Worm (Caenorhabditis elegans) whole organism, L1 larva: ENCODE results near the gene T24C4.3.

ENCODE experiments used
- C04F5.9 ChIP-seq: sonication (generic microtip); optimal IDR thresholded peaks from 2 replicates; lab custom pipeline; 2016; ENCODE audit warnings: missing genetic modification characterization, missing compliant biosample characterization
- aha-1 ChIP-seq: fragments of 150-350 bp; optimal IDR thresholded peaks from 2 replicates; lab custom pipeline; 2014; ENCODE audit warnings: missing biosample characterization, missing genetic modification characterization
- alr-1 ChIP-seq: fragments of 200-800 bp; sonication (Bioruptor generic); optimal IDR thresholded peaks from 2 replicates; lab custom pipeline; 2018; ENCODE audit warnings: borderline replicate concordance, mild to moderate bottlenecking, missing genetic modification characterization, missing compliant biosample characterization
- blmp-1 ChIP-seq: fragments of 150-350 bp; optimal IDR thresholded peaks from 2 replicates; lab custom pipeline; 2014; ENCODE audit warnings: missing biosample characterization, missing genetic modification characterization
- ceh-88 ChIP-seq: fragments of 200-800 bp; sonication (Bioruptor generic); IDR thresholded peaks from 2 replicates; pipeline ENCODE4 v1.3.6; 2022; ENCODE audit warnings: missing genetic modification characterization, missing compliant biosample characterization
- ces-1 ChIP-seq: fragments of 150-350 bp; optimal IDR thresholded peaks from 2 replicates; lab custom pipeline; 2014; ENCODE audit warnings: missing biosample characterization, missing genetic modification reagents, missing genetic modification characterization
- dpl-1 ChIP-seq, 3 experiments: fragments of 150-350 bp in 2 of 3; sonication (generic microtip) in 1 of 3; optimal IDR thresholded peaks; 2 replicates each; lab custom pipeline; 2014 to 2017; ENCODE audit warnings: missing biosample characterization in 3 of 3, missing genetic modification characterization in 3 of 3, missing genetic modification reagents in 3 of 3
- dsc-1 ChIP-seq: sonication (generic microtip); optimal IDR thresholded peaks from 2 replicates; lab custom pipeline; 2016; ENCODE audit warnings: mild to moderate bottlenecking, missing genetic modification characterization, missing compliant biosample characterization
- efl-1 ChIP-seq, 4 experiments: fragments of 150-350 bp; optimal IDR thresholded peaks in 3 of 4; peaks in 1 of 4; 1 replicate in 1 of 4; 2 replicates in 3 of 4; lab custom pipeline; 2014; ENCODE audit warnings: missing biosample characterization in 2 of 4, missing genetic modification characterization in 2 of 4, missing genetic modification reagents in 2 of 4
- egl-27 ChIP-seq, 2 experiments: fragments of 150-350 bp in 1 of 2; sonication (generic microtip); optimal IDR thresholded peaks; 3 replicates each; lab custom pipeline; 2017 to 2018; ENCODE audit warnings: missing biosample characterization in 2 of 2, missing genetic modification characterization in 2 of 2, missing genetic modification reagents in 2 of 2
- fkh-4 ChIP-seq: sonication (generic microtip); optimal IDR thresholded peaks from 2 replicates; lab custom pipeline; 2016; ENCODE audit warnings: missing compliant biosample characterization, missing genetic modification characterization, borderline replicate concordance
- fos-1 ChIP-seq: fragments of 150-350 bp; optimal IDR thresholded peaks from 2 replicates; lab custom pipeline; 2014; ENCODE audit warnings: missing biosample characterization, missing genetic modification characterization
- grh-1 ChIP-seq: fragments of 200-800 bp; sonication (Bioruptor generic); IDR thresholded peaks from 2 replicates; pipeline ENCODE4 v1.3.6; 2022; ENCODE audit warnings: missing genetic modification reagents, missing genetic modification characterization, missing compliant biosample characterization
- hlh-17 ChIP-seq: fragments of 200-800 bp; sonication (Bioruptor generic); optimal IDR thresholded peaks from 2 replicates; lab custom pipeline; 2018; ENCODE audit warnings: missing genetic modification characterization, mild to moderate bottlenecking, missing compliant biosample characterization, moderate library complexity, borderline replicate concordance
- lin-13 ChIP-seq: fragments of 150-350 bp; optimal IDR thresholded peaks from 2 replicates; lab custom pipeline; 2014; ENCODE audit warnings: missing biosample characterization, missing genetic modification reagents, missing genetic modification characterization
- lin-14 ChIP-seq: fragments of 200-800 bp; sonication (Bioruptor generic); optimal IDR thresholded peaks from 2 replicates; lab custom pipeline; 2018; ENCODE audit warnings: mild to moderate bottlenecking, missing genetic modification characterization, moderate library complexity, missing compliant biosample characterization
- lin-15B ChIP-seq: fragments of 150-350 bp; sonication (generic microtip); optimal IDR thresholded peaks from 3 replicates; lab custom pipeline; 2014; ENCODE audit warnings: missing biosample characterization, missing genetic modification characterization
- lin-35 ChIP-seq, 2 experiments: fragments of 150-350 bp; optimal IDR thresholded peaks; 2 replicates each; lab custom pipeline; 2014; ENCODE audit warnings: missing biosample characterization in 2 of 2, missing genetic modification characterization in 2 of 2, missing genetic modification reagents in 2 of 2
- lin-39 ChIP-seq: fragments of 150-350 bp; optimal IDR thresholded peaks from 2 replicates; lab custom pipeline; 2014; ENCODE audit warnings: missing biosample characterization, missing genetic modification reagents, missing genetic modification characterization
- lir-3 ChIP-seq: sonication (generic microtip); optimal IDR thresholded peaks from 2 replicates; lab custom pipeline; 2016; ENCODE audit warnings: mild to moderate bottlenecking, missing genetic modification characterization, moderate library complexity, missing compliant biosample characterization; ENCODE audit not compliant: poor library complexity
- mef-2 ChIP-seq: fragments of 150-350 bp; optimal IDR thresholded peaks from 2 replicates; lab custom pipeline; 2014; ENCODE audit warnings: missing biosample characterization, missing genetic modification characterization
- nhr-19 ChIP-seq: fragments of 200-800 bp; sonication (Bioruptor generic); conservative IDR thresholded peaks from 2 replicates; pipeline ENCODE4 v1.3.6; 2022; ENCODE audit warnings: missing genetic modification characterization, missing compliant biosample characterization
- nhr-28 ChIP-seq: fragments of 150-350 bp; optimal IDR thresholded peaks from 2 replicates; lab custom pipeline; 2014; ENCODE audit warnings: missing biosample characterization, missing genetic modification characterization
- nhr-47 ChIP-seq: sonication (generic microtip); optimal IDR thresholded peaks from 2 replicates; lab custom pipeline; 2016; ENCODE audit warnings: mild to moderate bottlenecking, missing genetic modification characterization, moderate library complexity, missing compliant biosample characterization
- nhr-71 ChIP-seq: sonication (generic microtip); optimal IDR thresholded peaks from 2 replicates; lab custom pipeline; 2016; ENCODE audit warnings: mild to moderate bottlenecking, missing genetic modification characterization, moderate library complexity, missing compliant biosample characterization
- nhr-84 ChIP-seq: sonication (generic microtip); optimal IDR thresholded peaks from 2 replicates; lab custom pipeline; 2017; ENCODE audit warnings: missing biosample characterization, missing genetic modification characterization
- skn-1 ChIP-seq: fragments of 150-350 bp; optimal IDR thresholded peaks from 2 replicates; lab custom pipeline; 2014; ENCODE audit warnings: missing biosample characterization, missing genetic modification characterization
- swsn-7 ChIP-seq: sonication (generic microtip); optimal IDR thresholded peaks from 2 replicates; lab custom pipeline; 2016; ENCODE audit warnings: missing genetic modification characterization, missing compliant biosample characterization
- unc-86 ChIP-seq: sonication (generic microtip); optimal IDR thresholded peaks from 2 replicates; lab custom pipeline; 2016; ENCODE audit warnings: missing genetic modification characterization, missing compliant biosample characterization
- unc-98 ChIP-seq: fragments of 200-800 bp; sonication (Bioruptor generic); IDR thresholded peaks from 2 replicates; pipeline ENCODE4 v1.3.6; 2022; ENCODE audit warnings: missing genetic modification characterization, missing compliant biosample characterization
- zip-4 ChIP-seq: fragments of 200-800 bp; sonication (Bioruptor generic); optimal IDR thresholded peaks from 2 replicates; lab custom pipeline; 2018; ENCODE audit warnings: mild to moderate bottlenecking, missing genetic modification characterization, moderate library complexity, missing compliant biosample characterization
- ztf-11 ChIP-seq, 2 experiments: sonication (generic microtip); optimal IDR thresholded peaks; 2 replicates each; lab custom pipeline; 2016 to 2017; ENCODE audit warnings: missing genetic modification characterization in 2 of 2, missing biosample characterization in 1 of 2, missing compliant biosample characterization in 1 of 2

T24C4.3 gene

DNA sequence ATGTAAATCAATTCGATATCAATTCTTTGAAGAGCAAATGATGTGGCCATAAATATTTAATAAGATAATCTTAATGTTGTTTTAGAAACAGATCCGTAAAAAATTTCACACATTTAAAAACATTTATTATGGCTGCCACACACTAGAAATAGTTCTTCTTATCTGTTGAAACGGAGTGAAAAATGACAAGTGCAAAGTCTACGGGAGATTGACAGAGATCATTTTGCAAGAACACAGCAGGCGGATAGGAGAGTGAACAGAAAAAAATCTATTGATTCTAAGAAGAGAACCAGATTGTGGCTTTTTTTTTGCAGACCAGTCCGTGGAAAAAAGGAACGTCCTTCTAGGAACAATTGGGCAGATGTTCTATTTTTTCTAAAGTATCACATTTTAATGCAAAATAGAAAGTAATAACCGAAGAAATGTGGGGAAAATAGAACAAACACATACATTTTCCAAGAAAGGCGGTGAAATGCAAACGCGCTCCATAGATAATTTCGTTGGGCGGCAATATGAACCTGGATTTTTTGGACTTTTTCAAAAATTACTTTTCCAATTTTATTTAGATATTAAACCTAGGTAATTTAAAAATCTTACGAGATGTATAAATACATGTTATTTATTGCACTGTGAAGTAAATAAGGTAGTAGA is 29.5 kb upstream of the T24C4.3 start (continued):
- TF ChIP-seq ztf-11 (tag; optimal IDR thresholded peaks at IDR 0.05; lab: Kevin White, UChicago), result no peak
- no peak for TF ChIP-seq swsn-7 (tag; lab: Kevin White, UChicago)
- TF ChIP-seq, all 84 proteins: peak for 10

DNA sequence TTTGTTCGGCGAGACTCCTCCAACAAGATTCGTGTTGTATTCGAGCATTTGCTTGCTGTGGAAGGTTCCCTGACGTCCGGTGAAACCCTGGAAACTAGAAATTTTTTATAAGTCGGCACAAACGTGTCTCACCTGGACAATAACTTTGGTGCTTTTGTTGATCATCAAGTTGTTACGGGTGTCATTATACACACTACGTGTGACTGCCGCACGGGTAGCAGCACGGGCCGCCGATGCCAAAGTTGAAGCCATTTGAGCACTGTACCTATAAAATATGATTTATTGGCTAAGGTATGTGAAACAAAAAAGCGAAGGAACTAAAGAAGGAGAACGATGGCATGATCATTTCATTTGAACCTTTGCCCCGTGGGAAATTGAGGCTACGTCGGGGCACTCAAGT is 28.9 kb upstream of the T24C4.3 start, which contains the start of gene sucl-2:
TSS of gene sucl-2 (minus strand) at position 265 of the 400 bp plus-strand sequence.
- TF ChIP-seq efl-1 (optimal IDR thresholded peaks at IDR 0.05; lab: Kevin White, UChicago) (no peak), efl-1 (GFP tag; optimal IDR thresholded peaks at IDR 0.05 in 1 of 2; lab: Kevin White, UChicago) (peak in 1 of 2 experiments; percentile 90), grh-1 (GFP tag; lab: Robert Waterston, UW) (no peak)
- TF ChIP-seq, all 84 proteins: peak for 1

DNA sequence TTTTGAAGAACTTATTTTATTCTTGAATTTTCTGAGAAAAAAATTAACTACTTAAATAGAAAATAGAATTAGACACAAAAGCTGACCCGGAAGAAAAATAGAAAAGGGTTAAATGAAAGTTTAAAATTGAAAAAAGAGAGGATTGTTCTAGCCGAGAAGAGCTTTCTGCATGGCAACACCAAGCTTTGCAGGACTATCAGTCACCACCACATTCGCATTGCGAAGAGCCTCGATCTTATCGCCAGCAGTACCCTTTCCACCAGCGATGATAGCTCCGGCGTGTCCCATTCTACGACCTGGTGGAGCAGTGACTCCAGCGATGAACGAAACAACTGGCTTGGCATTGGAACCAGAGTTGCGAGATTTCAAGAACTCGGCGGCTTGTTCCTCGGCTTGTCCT is 27.9 kb upstream of the T24C4.3 start:
- no peak for TF ChIP-seq lin-39 (tag; lab: Kevin White, UChicago)
- TF ChIP-seq mef-2, result no peak
- no peak for TF ChIP-seq lin-14 (GFP tag; lab: Kevin White, UChicago)
- TF ChIP-seq swsn-7 (tag; lab: Kevin White, UChicago), result no peak
- TF ChIP-seq egl-27 (tag; optimal IDR thresholded peaks at IDR 0.05; lab: Kevin White, UChicago), result no peak
- no peak for TF ChIP-seq C04F5.9 (tag; lab: Kevin White, UChicago)
- TF ChIP-seq ceh-88 (GFP tag; lab: Robert Waterston, UW), result no peak
- no peak for TF ChIP-seq dsc-1
- no peak for TF ChIP-seq unc-98 (GFP tag; lab: Robert Waterston, UW)
- no peak for TF ChIP-seq fkh-4 (tag; lab: Kevin White, UChicago)
- no peak for TF ChIP-seq nhr-71 (tag; lab: Kevin White, UChicago)
- TF ChIP-seq nhr-19 (GFP tag; lab: Robert Waterston, UW), result no peak
- no peak for TF ChIP-seq aha-1 (tag; lab: Kevin White, UChicago)
- no peak for TF ChIP-seq ces-1 (GFP tag; lab: Kevin White, UChicago)
- TF ChIP-seq skn-1 (tag; lab: Kevin White, UChicago), result no peak

DNA sequence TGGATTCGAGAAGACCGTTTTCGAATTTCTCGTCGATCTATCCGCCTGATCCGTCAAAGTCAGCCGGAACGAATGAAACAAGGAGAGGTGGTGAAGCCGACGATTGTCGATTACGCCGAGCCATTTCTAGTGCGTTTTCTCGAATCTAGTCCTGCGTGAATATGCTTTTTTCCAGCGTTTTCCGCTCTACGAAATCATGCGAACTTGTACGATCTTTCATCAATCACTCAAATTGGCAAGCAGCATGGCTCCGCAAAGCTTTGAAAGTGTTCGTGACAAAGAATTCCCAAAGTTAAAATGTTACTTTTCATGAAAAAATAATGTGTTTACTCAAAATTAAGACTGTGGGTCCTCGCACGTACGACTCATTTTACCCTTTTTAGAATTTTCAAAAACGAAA is 24.6 kb upstream of the T24C4.3 start:
- TF ChIP-seq lin-13 (GFP tag; lab: Kevin White, UChicago), result no peak
- TF ChIP-seq zip-4 (GFP tag; lab: Kevin White, UChicago), result no peak
- TF ChIP-seq alr-1, result no peak
- no peak for TF ChIP-seq hlh-17 (GFP tag; lab: Kevin White, UChicago)
- TF ChIP-seq lin-14 (GFP tag; lab: Kevin White, UChicago), result no peak
- no peak for TF ChIP-seq unc-86 (tag; lab: Kevin White, UChicago)
- no peak for TF ChIP-seq lin-35 (GFP tag; optimal IDR thresholded peaks at IDR 0.05; lab: Kevin White, UChicago)
- TF ChIP-seq lir-3 (tag; lab: Kevin White, UChicago), result no peak
- TF ChIP-seq C04F5.9 (tag; lab: Kevin White, UChicago), result no peak
- no peak for TF ChIP-seq fos-1 (tag; lab: Kevin White, UChicago)
- TF ChIP-seq nhr-28, result no peak

DNA sequence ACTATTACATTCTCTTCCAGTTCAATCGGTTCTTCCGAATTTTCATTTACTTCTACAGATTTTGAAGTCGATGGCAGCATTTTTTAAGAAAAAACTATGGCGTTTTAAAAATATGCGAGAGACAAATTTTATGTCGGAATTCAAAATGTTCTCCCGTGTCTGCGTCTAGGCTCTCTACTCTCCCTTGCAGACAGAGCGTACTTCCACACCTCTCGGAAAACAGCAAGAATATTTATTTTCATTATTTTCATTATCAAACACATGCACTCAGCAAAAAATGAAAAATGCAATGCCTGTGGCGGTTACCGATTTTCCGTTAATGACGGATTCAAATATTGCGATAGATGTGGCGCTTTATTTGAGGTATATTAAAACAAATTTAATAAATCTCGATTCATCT is 23.3 kb upstream of the T24C4.3 start, which contains the start of the genes ztf-18 and F23H11.2:
TSS of gene ztf-18 (minus strand) at position 188 of the 400 bp plus-strand sequence.
TSS of gene F23H11.2 (plus strand) at position 223 of the 400 bp plus-strand sequence.
- TF ChIP-seq blmp-1 (tag; lab: Kevin White, UChicago) (peak; percentile 37), lin-35 (GFP tag; optimal IDR thresholded peaks at IDR 0.05; lab: Kevin White, UChicago) (peak in 1 of 2 experiments; percentile 43), efl-1 (optimal IDR thresholded peaks at IDR 0.05; lab: Kevin White, UChicago) (no peak), efl-1 (GFP tag; optimal IDR thresholded peaks at IDR 0.05 in 1 of 2; lab: Kevin White, UChicago) (peak; percentile 10 to 71), unc-98 (GFP tag; lab: Robert Waterston, UW) (no peak), nhr-84 (tag; lab: Kevin White, UChicago) (no peak), grh-1 (GFP tag; lab: Robert Waterston, UW) (no peak), zip-4 (GFP tag; lab: Kevin White, UChicago) (no peak), dpl-1 (GFP tag; optimal IDR thresholded peaks at IDR 0.05; lab: Kevin White, UChicago) (peak in 2 of 3 experiments; percentile 7 to 18), nhr-47 (tag; lab: Kevin White, UChicago) (no peak), nhr-19 (GFP tag; lab: Robert Waterston, UW) (no peak), mef-2 (no peak), lin-15B (tag; lab: Kevin White, UChicago) (peak; percentile 1)
